Fruit fly (Drosophila melanogaster) whole organism, embryonic: ENCODE data around the gene CG32032.
A peak's percentile ranks its signal among the peaks of the same experiment; 100 is the strongest.

ENCODE experiments used
- ATbp ChIP-seq: fragments of 200-800 bp; sonication (Bioruptor generic); optimal IDR thresholded peaks from 2 replicates; lab custom pipeline; 2017; ENCODE audit warnings: missing biosample characterization, mild to moderate bottlenecking, missing genetic modification characterization, missing genetic modification reagents
- Ada2b ChIP-seq: fragments of 200-800 bp; sonication (Bioruptor generic); IDR thresholded peaks from 2 replicates; pipeline ENCODE4 v1.3.6; 2022; ENCODE audit warnings: missing biosample characterization, missing genetic modification characterization
- CG10321 ChIP-seq: fragments of 200-800 bp; sonication (Bioruptor generic); IDR thresholded peaks from 2 replicates; pipeline ENCODE4 v1.3.6; 2022; ENCODE audit warnings: missing biosample characterization, missing genetic modification characterization
- CG10366 ChIP-seq: fragments of 200-800 bp; sonication (Bioruptor generic); IDR thresholded peaks from 2 replicates; pipeline ENCODE4 v1.3.6; 2022; ENCODE audit warnings: missing biosample characterization, missing genetic modification characterization
- CG12391 ChIP-seq: fragments of 200-800 bp; sonication (Bioruptor generic); optimal IDR thresholded peaks from 3 replicates; lab custom pipeline; 2018; ENCODE audit warnings: missing biosample characterization, mild to moderate bottlenecking, missing genetic modification characterization, moderate library complexity
- CG14014 ChIP-seq: fragments of 200-800 bp; sonication (Bioruptor generic); IDR thresholded peaks from 2 replicates; pipeline ENCODE4 v1.3.6; 2022; ENCODE audit warnings: missing biosample characterization, missing genetic modification characterization
- CG15514 ChIP-seq: fragments of 200-800 bp; sonication (Bioruptor generic); optimal IDR thresholded peaks from 3 replicates; lab custom pipeline; 2017; ENCODE audit warnings: missing biosample characterization, missing genetic modification characterization, mild to moderate bottlenecking, moderate library complexity, missing genetic modification reagents
- CG1603 ChIP-seq: fragments of 200-800 bp; sonication (Bioruptor generic); optimal IDR thresholded peaks from 2 replicates; lab custom pipeline; 2019; ENCODE audit warnings: missing biosample characterization, mild to moderate bottlenecking, missing genetic modification characterization, moderate library complexity
- CG17829 ChIP-seq: fragments of 200-800 bp; optimal IDR thresholded peaks from 2 replicates; lab custom pipeline; 2019; ENCODE audit warnings: missing biosample characterization, mild to moderate bottlenecking, missing genetic modification characterization, moderate library complexity
- CG2199 ChIP-seq: fragments of 200-800 bp; sonication (Bioruptor generic); IDR thresholded peaks from 3 replicates; pipeline ENCODE4 v1.3.6; 2022; ENCODE audit warnings: missing biosample characterization, missing genetic modification characterization
- CG33557 ChIP-seq: fragments of 200-800 bp; sonication (Bioruptor generic); optimal IDR thresholded peaks from 2 replicates; lab custom pipeline; 2019; ENCODE audit warnings: missing biosample characterization, mild to moderate bottlenecking, missing genetic modification characterization, moderate library complexity
- CG6765 ChIP-seq: fragments of 200-800 bp; sonication (Bioruptor generic); optimal IDR thresholded peaks from 3 replicates; lab custom pipeline; 2017; ENCODE audit warnings: missing biosample characterization, mild to moderate bottlenecking, missing genetic modification characterization
- CG7963 ChIP-seq: fragments of 200-800 bp; sonication (Bioruptor generic); IDR thresholded peaks from 3 replicates; pipeline ENCODE4 v1.3.6; 2022; ENCODE audit warnings: missing biosample characterization, missing genetic modification characterization; ENCODE audit not compliant: partially characterized antibody
- CG8089 ChIP-seq: fragments of 200-800 bp; sonication (Bioruptor generic); optimal IDR thresholded peaks from 3 replicates; lab custom pipeline; 2016; ENCODE audit warnings: missing biosample characterization, missing genetic modification characterization
- CG8290 ChIP-seq, 3 experiments: fragments of 200-800 bp; sonication (Bioruptor generic); optimal IDR thresholded peaks; 2 replicates each; lab custom pipeline; 2016 to 2019; ENCODE audit warnings: missing biosample characterization in 3 of 3, missing genetic modification characterization in 3 of 3, mild to moderate bottlenecking in 2 of 3, moderate library complexity in 1 of 3
- CG9797 ChIP-seq: fragments of 200-800 bp; sonication (Bioruptor generic); optimal IDR thresholded peaks from 3 replicates; lab custom pipeline; 2018; ENCODE audit warnings: missing biosample characterization, mild to moderate bottlenecking, missing genetic modification characterization
- CG9932 ChIP-seq: fragments of 200-800 bp; sonication (Bioruptor generic); IDR thresholded peaks from 2 replicates; pipeline ENCODE4 v1.3.6; 2022; ENCODE audit warnings: missing biosample characterization, missing genetic modification characterization
- CkIIα-i1 ChIP-seq: fragments of 200-800 bp; sonication (Bioruptor generic); IDR thresholded peaks from 2 replicates; pipeline ENCODE4 v1.3.6; 2022; ENCODE audit warnings: missing biosample characterization, missing genetic modification characterization
- E2f1 ChIP-seq: fragments of 200-800 bp; sonication (Bioruptor generic); IDR thresholded peaks from 2 replicates; pipeline ENCODE4 v1.3.6; 2022; ENCODE audit warnings: missing biosample characterization, missing genetic modification characterization
- HmgZ ChIP-seq: fragments of 200-800 bp; sonication (Bioruptor generic); optimal IDR thresholded peaks from 2 replicates; lab custom pipeline; 2018; ENCODE audit warnings: missing biosample characterization, mild to moderate bottlenecking, missing genetic modification characterization
- Hr78 ChIP-seq, 2 experiments: fragments of 200-800 bp in 1 of 2; fragments of >200 bp in 1 of 2; sonication (Bioruptor generic) in 1 of 2; optimal IDR thresholded peaks; 2 replicates each; lab custom pipeline; 2017 to 2019; ENCODE audit warnings: missing biosample characterization in 2 of 2, missing genetic modification characterization in 2 of 2, mild to moderate bottlenecking in 1 of 2, moderate library complexity in 1 of 2
- MBD-R2 ChIP-seq: fragments of 200-800 bp; sonication (Bioruptor generic); IDR thresholded peaks from 2 replicates; pipeline ENCODE4 v1.3.6; 2022; ENCODE audit warnings: missing biosample characterization, missing genetic modification characterization
- NK7.1 ChIP-seq: fragments of 200-800 bp; sonication (Bioruptor generic); optimal IDR thresholded peaks from 3 replicates; lab custom pipeline; 2016; ENCODE audit warnings: missing biosample characterization, missing genetic modification characterization
- Neu2 ChIP-seq: fragments of 200-800 bp; sonication (Bioruptor generic); optimal IDR thresholded peaks from 3 replicates; lab custom pipeline; 2016; ENCODE audit warnings: missing biosample characterization, missing genetic modification characterization, borderline replicate concordance
- Nf-YC ChIP-seq: fragments of 200-800 bp; optimal IDR thresholded peaks from 3 replicates; lab custom pipeline; 2019; ENCODE audit warnings: missing biosample characterization, mild to moderate bottlenecking, missing genetic modification characterization, moderate library complexity
- Rx ChIP-seq: fragments of 200-800 bp; sonication (Bioruptor generic); IDR thresholded peaks from 2 replicates; pipeline ENCODE4 v1.3.6; 2022; ENCODE audit warnings: missing biosample characterization, missing genetic modification characterization
- Stat92E ChIP-seq, 3 experiments: fragments of >200 bp in 2 of 3; fragments of 200-800 bp in 1 of 3; sonication (Bioruptor generic) in 1 of 3; optimal IDR thresholded peaks; 2 replicates each; lab custom pipeline; 2017 to 2019; ENCODE audit warnings: missing biosample characterization in 3 of 3, missing genetic modification characterization in 3 of 3, mild to moderate bottlenecking in 1 of 3, moderate library complexity in 1 of 3
- Xbp1 ChIP-seq: fragments of 200-800 bp; sonication (Bioruptor generic); optimal IDR thresholded peaks from 3 replicates; lab custom pipeline; 2016; ENCODE audit warnings: missing biosample characterization, mild to moderate bottlenecking, missing genetic modification characterization
- bcd ChIP-seq: fragments of 200-800 bp; sonication (Bioruptor generic); optimal IDR thresholded peaks from 2 replicates; lab custom pipeline; 2017; ENCODE audit warnings: missing biosample characterization, mild to moderate bottlenecking, missing genetic modification characterization
- btn ChIP-seq: fragments of 200-800 bp; sonication (Bioruptor generic); optimal IDR thresholded peaks from 2 replicates; lab custom pipeline; 2016; ENCODE audit warnings: missing biosample characterization, missing genetic modification characterization
- crc ChIP-seq: fragments of 200-800 bp; sonication (Bioruptor generic); optimal IDR thresholded peaks from 2 replicates; lab custom pipeline; 2016; ENCODE audit warnings: missing biosample characterization, missing genetic modification characterization
- cwo ChIP-seq: fragments of 200-800 bp; sonication (Bioruptor generic); optimal IDR thresholded peaks from 3 replicates; lab custom pipeline; 2017; ENCODE audit warnings: missing biosample characterization, missing genetic modification characterization, mild to moderate bottlenecking, moderate library complexity, missing genetic modification reagents
- dmrt11E ChIP-seq: fragments of 200-800 bp; sonication (Bioruptor generic); optimal IDR thresholded peaks from 3 replicates; lab custom pipeline; 2018; ENCODE audit warnings: missing biosample characterization, mild to moderate bottlenecking, missing genetic modification characterization, moderate library complexity
- ems ChIP-seq: fragments of 200-800 bp; sonication (Bioruptor generic); optimal IDR thresholded peaks from 3 replicates; lab custom pipeline; 2016; ENCODE audit warnings: missing biosample characterization, missing genetic modification characterization
- grau ChIP-seq: fragments of 200-800 bp; optimal IDR thresholded peaks from 3 replicates; lab custom pipeline; 2019; ENCODE audit warnings: missing biosample characterization, mild to moderate bottlenecking, missing genetic modification characterization, moderate library complexity
- gsb-n ChIP-seq: fragments of 200-800 bp; sonication (Bioruptor generic); optimal IDR thresholded peaks from 3 replicates; lab custom pipeline; 2018; ENCODE audit warnings: missing biosample characterization, mild to moderate bottlenecking, missing genetic modification characterization
- ham ChIP-seq: fragments of 200-800 bp; sonication (Bioruptor generic); IDR thresholded peaks from 2 replicates; pipeline ENCODE4 v1.3.6; 2022; ENCODE audit warnings: missing biosample characterization, missing genetic modification characterization
- hbn ChIP-seq: fragments of 200-800 bp; sonication (Bioruptor generic); IDR thresholded peaks from 2 replicates; pipeline ENCODE4 v1.3.6; 2022; ENCODE audit warnings: missing biosample characterization, missing genetic modification characterization; ENCODE audit not compliant: partially characterized antibody
- hkb ChIP-seq, 2 experiments: fragments of 200-800 bp in 1 of 2; fragments of >200 bp in 1 of 2; sonication (Bioruptor generic) in 1 of 2; IDR thresholded peaks in 1 of 2; optimal IDR thresholded peaks in 1 of 2; 2 replicates each; pipeline versions ENCODE4 v1.3.6 to Lab custom; 2017 to 2022; ENCODE audit warnings: missing biosample characterization in 1 of 2, missing genetic modification characterization in 1 of 2
- kay ChIP-seq: fragments of 200-800 bp; sonication (Bioruptor generic); optimal IDR thresholded peaks from 2 replicates; lab custom pipeline; 2016; ENCODE audit warnings: missing biosample characterization, missing genetic modification characterization
- kni ChIP-seq: fragments of 200-800 bp; sonication (Bioruptor generic); optimal IDR thresholded peaks from 3 replicates; lab custom pipeline; 2017; ENCODE audit warnings: mild to moderate bottlenecking, missing biosample characterization, missing genetic modification reagents, missing genetic modification characterization
- lov ChIP-seq, 2 experiments: fragments of 200-800 bp in 1 of 2; fragments of >200 bp in 1 of 2; sonication (Bioruptor generic) in 1 of 2; IDR thresholded peaks in 1 of 2; optimal IDR thresholded peaks in 1 of 2; 2 replicates in 1 of 2; 3 replicates in 1 of 2; pipeline versions ENCODE4 v1.3.6 to Lab custom; 2017 to 2022; ENCODE audit warnings: missing biosample characterization in 1 of 2, missing genetic modification characterization in 1 of 2
- onecut ChIP-seq: fragments of 200-800 bp; sonication (Bioruptor generic); IDR thresholded peaks from 2 replicates; pipeline ENCODE4 v1.3.6; 2022; ENCODE audit warnings: missing biosample characterization, missing genetic modification characterization
- org-1 ChIP-seq: fragments of 200-800 bp; sonication (Bioruptor generic); optimal IDR thresholded peaks from 2 replicates; lab custom pipeline; 2017; ENCODE audit warnings: missing biosample characterization, missing genetic modification characterization
- otp ChIP-seq: fragments of 200-800 bp; sonication (Bioruptor generic); IDR thresholded peaks from 3 replicates; pipeline ENCODE4, ENCODE4 v1.3.6; 2022; ENCODE audit warnings: missing biosample characterization, missing genetic modification characterization
- sens-2 ChIP-seq: fragments of 200-800 bp; sonication (Bioruptor generic); IDR thresholded peaks from 2 replicates; pipeline ENCODE4 v1.3.6; 2022; ENCODE audit warnings: missing biosample characterization, missing genetic modification characterization
- trem ChIP-seq: fragments of 200-800 bp; optimal IDR thresholded peaks from 3 replicates; lab custom pipeline; 2019; ENCODE audit warnings: missing biosample characterization, mild to moderate bottlenecking, missing genetic modification characterization, moderate library complexity
- tup ChIP-seq: fragments of 200-800 bp; sonication (Bioruptor generic); optimal IDR thresholded peaks from 2 replicates; lab custom pipeline; 2016; ENCODE audit warnings: missing biosample characterization, mild to moderate bottlenecking, missing genetic modification characterization, moderate library complexity

Gene CG32032

DNA sequence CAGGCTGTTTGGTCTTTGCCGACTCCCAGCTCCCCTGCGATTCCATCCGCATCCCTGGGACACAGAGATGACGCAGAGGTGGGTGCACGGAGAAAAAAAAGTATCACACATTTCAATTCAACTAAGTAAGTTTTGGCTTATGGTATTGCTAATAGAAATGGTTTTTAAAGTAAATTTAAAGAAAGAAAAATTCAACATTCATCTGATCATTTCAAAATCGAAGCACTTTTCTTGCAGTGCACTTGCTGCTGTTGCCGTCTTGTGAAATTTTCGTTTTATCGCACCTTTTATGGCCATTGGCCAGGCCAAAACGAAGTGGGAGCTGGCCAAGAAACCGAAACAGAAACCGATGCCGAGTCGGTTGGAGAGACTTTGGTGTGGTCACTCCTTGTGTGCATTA is 47.5 kb upstream of the CG32032 start (continued):
- peak; percentile 59 for TF ChIP-seq bcd (GFP tag; lab: Kevin White, UChicago)
- TF ChIP-seq CG17829: peak; percentile 83
- TF ChIP-seq ham (GFP tag; lab: Robert Waterston, UW): no peak
- TF ChIP-seq E2f1 (GFP tag; lab: Robert Waterston, UW): peak; percentile 78
- no peak for TF ChIP-seq kni (GFP tag; lab: Kevin White, UChicago)
- peak; percentile 61 for TF ChIP-seq kay (GFP tag; lab: Kevin White, UChicago)
- TF ChIP-seq CG12391 (tag; lab: Kevin White, UChicago): peak; percentile 53
- TF ChIP-seq lov (optimal IDR thresholded peaks at IDR 0.05; lab: Kevin White, UChicago): no peak
- TF ChIP-seq lov (GFP tag; IDR thresholded peaks at IDR 0.05; lab: Robert Waterston, UW): peak; percentile 60; the same call in 1 of the 3 replicates
- peak; percentile 65 for TF ChIP-seq dmrt11E (tag; lab: Kevin White, UChicago)
- TF ChIP-seq Stat92E (GFP tag; optimal IDR thresholded peaks at IDR 0.05; lab: Kevin White, UChicago): no peak
- TF ChIP-seq sens-2 (GFP tag; lab: Robert Waterston, UW): peak; percentile 70
- peak; percentile 24 for TF ChIP-seq gsb-n
- TF ChIP-seq CG6765 (GFP tag; lab: Kevin White, UChicago): peak; percentile 18
- TF ChIP-seq ATbp: peak; percentile 38
- TF ChIP-seq tup (GFP tag; lab: Kevin White, UChicago): no peak
- peak; percentile 53 for TF ChIP-seq CG14014 (GFP tag; lab: Robert Waterston, UW)
- no peak; the same call in 1 of the 2 replicates for TF ChIP-seq CG10321 (GFP tag; lab: Robert Waterston, UW)
- peak; percentile 53 for TF ChIP-seq trem
- peak; percentile 78 for TF ChIP-seq otp
- peak; percentile 52 for TF ChIP-seq grau (tag; lab: Kevin White, UChicago)
- TF ChIP-seq org-1 (GFP tag; lab: Kevin White, UChicago): peak; percentile 33
- TF ChIP-seq CG8089 (GFP tag; lab: Kevin White, UChicago): peak; percentile 34
- TF ChIP-seq MBD-R2 (GFP tag; lab: Robert Waterston, UW): peak; percentile 19; the same call in 1 of the 2 replicates
- peak; percentile 64 for TF ChIP-seq CG1603 (tag; lab: Kevin White, UChicago)
- peak; percentile 15 for TF ChIP-seq NK7.1 (GFP tag; lab: Kevin White, UChicago)
- TF ChIP-seq CG2199 (GFP tag; lab: Robert Waterston, UW): peak; percentile 67; the same call in 1 of the 3 replicates
- peak; percentile 33 for TF ChIP-seq Nf-YC
- TF ChIP-seq hkb (optimal IDR thresholded peaks at IDR 0.05; lab: Kevin White, UChicago): no peak
- TF ChIP-seq hkb (GFP tag; IDR thresholded peaks at IDR 0.05; lab: Robert Waterston, UW): peak; percentile 90
- TF ChIP-seq CG9797 (GFP tag; lab: Kevin White, UChicago): no peak
- TF ChIP-seq cwo: peak; percentile 42
- TF ChIP-seq CG10366: peak; percentile 71
- peak; percentile 8 for TF ChIP-seq CG33557 (GFP tag; lab: Kevin White, UChicago)
- 0 out of 2 replicates have a peak, but pooled peaks have one; percentile 8 for TF ChIP-seq CG9932 (GFP tag; lab: Robert Waterston, UW)
- TF ChIP-seq hbn (GFP tag; lab: Robert Waterston, UW): no peak
- TF ChIP-seq Neu2: peak; percentile 33
- TF ChIP-seq CG8290 (GFP tag; optimal IDR thresholded peaks at IDR 0.05; lab: Kevin White, UChicago): no peak
- no peak for TF ChIP-seq CG8290 (tag; optimal IDR thresholded peaks at IDR 0.05; lab: Kevin White, UChicago)
- TF ChIP-seq Xbp1 (GFP tag; lab: Kevin White, UChicago): peak; percentile 54
- TF ChIP-seq ems (GFP tag; lab: Kevin White, UChicago): peak; percentile 81
- TF ChIP-seq Rx (GFP tag; lab: Robert Waterston, UW): peak; percentile 40; the same call in 1 of the 2 replicates
- peak in 1 of 2 experiments; percentile 19 for TF ChIP-seq Hr78 (GFP tag; optimal IDR thresholded peaks at IDR 0.05; lab: Kevin White, UChicago)
- TF ChIP-seq CkIIα-i1 (GFP tag; lab: Robert Waterston, UW): no peak
- TF ChIP-seq onecut: peak; percentile 50
- TF ChIP-seq Ada2b (GFP tag; lab: Robert Waterston, UW): peak; percentile 81
- peak; percentile 22 for TF ChIP-seq CG15514 (GFP tag; lab: Kevin White, UChicago)
- no peak for TF ChIP-seq HmgZ (tag; lab: Kevin White, UChicago)
- TF ChIP-seq CG7963 (GFP tag; lab: Robert Waterston, UW): no peak
- peak; percentile 67 for TF ChIP-seq btn
- peak; percentile 0 for TF ChIP-seq crc (GFP tag; lab: Kevin White, UChicago)
